Fruit fly (Drosophila melanogaster): ENCODE measurements around the gene CG3437.
A peak's percentile ranks its signal among the peaks of the same experiment; 100 is the strongest.

CG3437 gene

DNA sequence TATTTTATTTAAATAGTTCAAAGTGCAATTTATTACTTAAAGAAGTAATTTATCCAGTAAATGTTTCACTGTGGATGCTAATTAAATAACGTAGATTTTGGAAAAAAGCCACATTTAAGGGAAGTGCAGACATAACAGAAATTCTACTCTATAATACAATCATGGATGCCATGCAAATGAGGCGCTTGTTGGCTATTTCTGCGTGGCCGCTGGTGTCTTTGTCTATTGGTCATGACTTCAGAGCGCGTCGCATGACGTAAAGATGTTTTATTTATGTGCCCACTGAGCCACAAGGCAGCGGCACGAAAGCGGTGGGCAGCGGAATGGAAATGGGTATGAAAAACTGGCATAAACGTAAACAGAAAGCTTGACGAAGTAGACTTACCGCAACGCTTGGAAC, 31.6 kb downstream of the CG3437 start:
- TF ChIP-seq tj (GFP tag; optimal IDR thresholded peaks at IDR 0.05) (no peak), CG1620 (GFP tag; optimal IDR thresholded peaks at IDR 0.05) (no peak), cic (GFP tag; optimal IDR thresholded peaks at IDR 0.05) (no peak), CG12768 (GFP tag; optimal IDR thresholded peaks at IDR 0.05) (no peak), kay (GFP tag; ENCODE audit: borderline replicate concordance) (no peak), toe (GFP tag; optimal IDR thresholded peaks at IDR 0.05) (no peak), Mnt (GFP tag; optimal IDR thresholded peaks at IDR 0.05) (no peak), bab1 (GFP tag; optimal IDR thresholded peaks at IDR 0.05) (no peak), ovo (GFP tag; optimal IDR thresholded peaks at IDR 0.05) (no peak), CG7045 (GFP tag; optimal IDR thresholded peaks at IDR 0.05) (no peak), cnc (optimal IDR thresholded peaks at IDR 0.05) (no peak), Clk (GFP tag; optimal IDR thresholded peaks at IDR 0.05) (no peak), CG33017 (tag; optimal IDR thresholded peaks at IDR 0.05) (no peak), Crg-1 (GFP tag; optimal IDR thresholded peaks at IDR 0.05) (no peak), CG7101 (tag; optimal IDR thresholded peaks at IDR 0.05) (no peak), Hr96 (GFP tag; optimal IDR thresholded peaks at IDR 0.05) (no peak), CG14711 (tag; optimal IDR thresholded peaks at IDR 0.05) (no peak), pad (GFP tag; optimal IDR thresholded peaks at IDR 0.05) (no peak), CG5204 (GFP tag; optimal IDR thresholded peaks at IDR 0.05) (no peak), CG11617 (GFP tag; optimal IDR thresholded peaks at IDR 0.05) (no peak)

- no peak for TF ChIP-seq CG1620 (GFP tag; optimal IDR thresholded peaks at IDR 0.05)
- TF ChIP-seq Mnt (GFP tag; optimal IDR thresholded peaks at IDR 0.05) = no peak
- TF ChIP-seq bab1 (GFP tag; optimal IDR thresholded peaks at IDR 0.05) = no peak
- TF ChIP-seq Hr96 (GFP tag; optimal IDR thresholded peaks at IDR 0.05) = no peak
- no peak for TF ChIP-seq tj (GFP tag; optimal IDR thresholded peaks at IDR 0.05)
- TF ChIP-seq cic (GFP tag; optimal IDR thresholded peaks at IDR 0.05) = no peak
- peak; percentile 97 for TF ChIP-seq kay (GFP tag; ENCODE audit: borderline replicate concordance)
- TF ChIP-seq CG7101 (tag; optimal IDR thresholded peaks at IDR 0.05) = peak; percentile 10
- no peak for TF ChIP-seq Crg-1 (GFP tag; optimal IDR thresholded peaks at IDR 0.05)
- no peak for TF ChIP-seq Clk (GFP tag; optimal IDR thresholded peaks at IDR 0.05)
- peak in 1 of 2 experiments; percentile 78 for TF ChIP-seq cnc (optimal IDR thresholded peaks at IDR 0.05)
- no peak for TF ChIP-seq pad (GFP tag; optimal IDR thresholded peaks at IDR 0.05)
- peak; percentile 32 for TF ChIP-seq CG11617 (GFP tag; optimal IDR thresholded peaks at IDR 0.05)
- peak; percentile 57 for TF ChIP-seq CG14711 (tag; optimal IDR thresholded peaks at IDR 0.05)
- peak; percentile 18 for TF ChIP-seq CG12768 (GFP tag; optimal IDR thresholded peaks at IDR 0.05)
- TF ChIP-seq ovo (GFP tag; optimal IDR thresholded peaks at IDR 0.05) = no peak
- peak; percentile 36 for TF ChIP-seq CG7045 (GFP tag; optimal IDR thresholded peaks at IDR 0.05)
- TF ChIP-seq CG33017 (tag; optimal IDR thresholded peaks at IDR 0.05) = peak; percentile 65
- no peak for TF ChIP-seq toe (GFP tag; optimal IDR thresholded peaks at IDR 0.05)
- no peak for TF ChIP-seq CG5204 (GFP tag; optimal IDR thresholded peaks at IDR 0.05)
Observed at dm6 chr3L:9424528-9424911, 32.9 kb downstream of the CG3437 start.

DNA sequence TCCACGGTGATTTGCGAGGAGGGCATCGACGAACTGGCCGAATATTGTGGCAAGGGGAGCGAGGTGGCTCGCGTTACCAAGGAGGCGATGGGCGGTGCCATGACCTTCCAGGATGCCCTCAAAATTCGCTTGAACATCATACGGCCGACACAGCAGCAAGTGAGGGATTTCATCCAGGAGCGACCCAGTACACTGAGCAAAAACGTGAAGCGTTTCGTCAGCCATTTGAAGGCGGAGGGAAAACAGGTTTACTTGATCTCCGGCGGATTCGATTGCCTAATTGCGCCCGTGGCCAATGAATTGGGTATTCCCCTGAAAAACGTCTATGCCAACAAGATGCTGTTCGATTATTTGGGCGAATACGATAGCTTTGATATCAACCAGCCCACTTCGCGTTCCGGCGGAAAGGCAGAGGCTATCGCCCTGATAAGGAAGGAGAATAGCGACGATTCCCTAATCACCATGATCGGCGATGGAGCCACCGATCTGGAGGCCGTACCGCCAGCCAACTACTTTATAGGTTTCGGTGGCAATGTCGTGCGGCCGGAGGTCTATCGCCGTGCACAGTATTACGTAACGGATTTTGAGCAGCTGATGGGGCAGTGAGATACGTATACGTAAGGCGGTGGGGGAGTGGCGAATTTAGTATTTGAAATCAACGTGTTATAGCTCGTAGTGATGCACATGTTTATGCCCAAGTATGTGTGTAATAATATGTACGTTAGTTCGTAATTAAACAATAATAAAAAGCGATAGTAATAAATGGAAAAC, 33.5 kb downstream of the CG3437 start:
- TF ChIP-seq cic (GFP tag; optimal IDR thresholded peaks at IDR 0.05) = peak; percentile 77
- peak; percentile 50 for TF ChIP-seq Mnt (GFP tag; optimal IDR thresholded peaks at IDR 0.05)
- no peak for TF ChIP-seq CG7045 (GFP tag; optimal IDR thresholded peaks at IDR 0.05)
- no peak for TF ChIP-seq ovo (GFP tag; optimal IDR thresholded peaks at IDR 0.05)
- peak; percentile 33 for TF ChIP-seq CG12768 (GFP tag; optimal IDR thresholded peaks at IDR 0.05)

DNA sequence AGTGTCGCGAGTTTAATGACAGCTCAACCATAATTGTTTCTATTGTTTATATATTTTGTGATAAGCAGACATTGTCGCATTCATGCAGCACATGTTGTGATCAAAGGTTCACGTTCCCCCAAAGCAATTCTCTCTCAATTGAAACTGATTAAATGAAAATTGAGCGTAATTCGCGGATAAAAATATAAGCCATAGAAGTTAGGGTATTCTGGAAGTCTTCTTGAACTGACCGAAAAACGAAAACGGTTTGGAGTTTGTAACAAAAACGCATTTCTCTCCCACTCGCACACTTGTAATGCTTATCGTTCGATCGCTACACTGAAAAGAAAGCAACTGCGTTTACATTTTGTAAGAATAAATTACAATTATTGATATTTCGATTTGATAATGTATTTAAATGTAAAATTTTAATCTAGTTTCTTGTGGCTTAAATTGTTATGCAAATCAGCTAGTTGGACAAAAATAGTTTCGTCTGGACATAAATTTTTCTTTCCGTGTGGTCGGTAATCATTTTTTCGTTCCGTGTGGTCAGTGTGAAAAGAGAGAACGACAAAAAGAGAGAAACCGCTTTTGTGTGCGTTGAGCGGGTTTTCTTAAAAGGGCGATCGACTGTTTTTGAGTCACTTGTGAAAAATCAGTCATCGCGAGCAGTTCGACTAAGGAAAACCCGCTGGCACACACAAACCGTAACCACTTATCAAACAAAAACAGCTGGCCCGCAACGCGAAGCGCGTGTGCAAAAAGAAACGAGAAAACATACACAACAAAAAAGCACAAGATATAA, 34.6 kb downstream of the CG3437 start, which contains the start of gene aay:
Gene aay, plus strand, starts transcription at position 618 of the 784 bp plus-strand sequence.
- TF ChIP-seq CG7101 (tag; optimal IDR thresholded peaks at IDR 0.05) (peak; percentile 99), CG7045 (GFP tag; optimal IDR thresholded peaks at IDR 0.05) (peak; percentile 99), CG1620 (GFP tag; optimal IDR thresholded peaks at IDR 0.05) (peak; percentile 97), bab1 (GFP tag; optimal IDR thresholded peaks at IDR 0.05) (peak; percentile 99), Clk (GFP tag; optimal IDR thresholded peaks at IDR 0.05) (peak; percentile 98), CG33017 (tag; optimal IDR thresholded peaks at IDR 0.05) (peak; percentile 100), pad (GFP tag; optimal IDR thresholded peaks at IDR 0.05) (peak; percentile 94), tj (GFP tag; optimal IDR thresholded peaks at IDR 0.05) (peak; percentile 96), CG12768 (GFP tag; optimal IDR thresholded peaks at IDR 0.05) (peak; percentile 99), CG11617 (GFP tag; optimal IDR thresholded peaks at IDR 0.05) (peak; percentile 99), kay (GFP tag; ENCODE audit: borderline replicate concordance) (peak; percentile 100), Mnt (GFP tag; optimal IDR thresholded peaks at IDR 0.05) (peak; percentile 97), Hr96 (GFP tag; optimal IDR thresholded peaks at IDR 0.05) (peak; percentile 98), Crg-1 (GFP tag; optimal IDR thresholded peaks at IDR 0.05) (peak; percentile 92), cnc (optimal IDR thresholded peaks at IDR 0.05) (no peak), CG5204 (GFP tag; optimal IDR thresholded peaks at IDR 0.05) (peak; percentile 99), toe (GFP tag; optimal IDR thresholded peaks at IDR 0.05) (peak; percentile 98), CG14711 (tag; optimal IDR thresholded peaks at IDR 0.05) (peak; percentile 98), cic (GFP tag; optimal IDR thresholded peaks at IDR 0.05) (peak; percentile 97), ovo (GFP tag; optimal IDR thresholded peaks at IDR 0.05) (peak; percentile 96)

- TF ChIP-seq cnc (optimal IDR thresholded peaks at IDR 0.05) (peak in 1 of 2 experiments; percentile 62), pad (GFP tag; optimal IDR thresholded peaks at IDR 0.05) (no peak), CG1620 (GFP tag; optimal IDR thresholded peaks at IDR 0.05) (no peak)
Observed at dm6 chr3L:9422135-9422534, 35.3 kb downstream of the CG3437 start.

All from whole organism, adult.